Fruit fly (Drosophila melanogaster) whole organism, embryonic: ENCODE results near the gene CG11920.
A peak's percentile ranks its signal among the peaks of the same experiment; 100 is the strongest.

Experiments
- Adf1 ChIP-seq: fragments of 200-800 bp; sonication (Bioruptor generic); IDR thresholded peaks from 2 replicates; pipeline ENCODE4 v1.3.6; 2022; ENCODE audit warnings: missing biosample characterization, missing genetic modification characterization
- Aef1 ChIP-seq: fragments of 200-800 bp; sonication (Bioruptor generic); IDR thresholded peaks from 3 replicates; pipeline ENCODE4 v1.3.6; 2022; ENCODE audit warnings: missing biosample characterization, missing genetic modification characterization
- Atf-2 ChIP-seq: fragments of 200-800 bp; sonication (Bioruptor generic); optimal IDR thresholded peaks from 2 replicates; lab custom pipeline; 2016; ENCODE audit warnings: missing biosample characterization, missing genetic modification characterization
- CG12071 ChIP-seq: fragments of 200-800 bp; sonication (Bioruptor generic); optimal IDR thresholded peaks from 3 replicates; lab custom pipeline; 2018; ENCODE audit warnings: missing biosample characterization, mild to moderate bottlenecking, missing genetic modification characterization
- CG12104 ChIP-seq: fragments of 200-800 bp; sonication (Bioruptor generic); optimal IDR thresholded peaks from 3 replicates; lab custom pipeline; 2016; ENCODE audit warnings: missing biosample characterization, missing genetic modification characterization
- CG1233 ChIP-seq: fragments of 200-800 bp; sonication (Bioruptor generic); optimal IDR thresholded peaks from 4 replicates; lab custom pipeline; 2018; ENCODE audit warnings: missing biosample characterization, mild to moderate bottlenecking, missing genetic modification characterization
- CG12391 ChIP-seq: fragments of 200-800 bp; sonication (Bioruptor generic); optimal IDR thresholded peaks from 3 replicates; lab custom pipeline; 2018; ENCODE audit warnings: missing biosample characterization, mild to moderate bottlenecking, missing genetic modification characterization, moderate library complexity
- CG13123 ChIP-seq: fragments of 200-800 bp; sonication (Bioruptor generic); optimal IDR thresholded peaks from 2 replicates; lab custom pipeline; 2016; ENCODE audit warnings: missing biosample characterization, missing genetic modification characterization
- CG13296 ChIP-seq: fragments of 200-800 bp; sonication (Bioruptor generic); optimal IDR thresholded peaks from 3 replicates; lab custom pipeline; 2018; ENCODE audit warnings: missing biosample characterization, mild to moderate bottlenecking, missing genetic modification characterization
- CG15269 ChIP-seq: fragments of 200-800 bp; sonication (Bioruptor generic); optimal IDR thresholded peaks from 2 replicates; lab custom pipeline; 2018; ENCODE audit warnings: missing biosample characterization, mild to moderate bottlenecking, missing genetic modification characterization, moderate library complexity
- CG1602 ChIP-seq: fragments of 200-800 bp; sonication (Bioruptor generic); optimal IDR thresholded peaks from 3 replicates; lab custom pipeline; 2016; ENCODE audit warnings: missing biosample characterization, missing genetic modification characterization
- CG16779 ChIP-seq: fragments of 200-800 bp; sonication (Bioruptor generic); IDR thresholded peaks from 2 replicates; pipeline ENCODE4 v1.3.6; 2022; ENCODE audit warnings: missing biosample characterization, missing genetic modification characterization
- CG17568 ChIP-seq: fragments of 200-800 bp; sonication (Bioruptor generic); optimal IDR thresholded peaks from 2 replicates; lab custom pipeline; 2018; ENCODE audit warnings: missing biosample characterization, mild to moderate bottlenecking, missing genetic modification characterization, moderate library complexity
- CG18619 ChIP-seq: fragments of 200-800 bp; sonication (Bioruptor generic); optimal IDR thresholded peaks from 3 replicates; lab custom pipeline; 2017; ENCODE audit warnings: missing biosample characterization, mild to moderate bottlenecking, missing genetic modification characterization
- CG2199 ChIP-seq: fragments of 200-800 bp; sonication (Bioruptor generic); IDR thresholded peaks from 3 replicates; pipeline ENCODE4 v1.3.6; 2022; ENCODE audit warnings: missing biosample characterization, missing genetic modification characterization
- CG2712 ChIP-seq: fragments of 200-800 bp; optimal IDR thresholded peaks from 3 replicates; lab custom pipeline; 2019; ENCODE audit warnings: missing biosample characterization, mild to moderate bottlenecking, missing genetic modification characterization, moderate library complexity
- CG8944 ChIP-seq: fragments of 200-800 bp; sonication (Bioruptor generic); optimal IDR thresholded peaks from 3 replicates; lab custom pipeline; 2016; ENCODE audit warnings: missing biosample characterization, missing genetic modification characterization
- CG9215 ChIP-seq: fragments of 200-800 bp; sonication (Bioruptor generic); IDR thresholded peaks from 2 replicates; pipeline ENCODE4 v1.3.6; 2022; ENCODE audit warnings: missing biosample characterization, missing genetic modification characterization
- CG9437 ChIP-seq: fragments of 200-800 bp; sonication (Bioruptor generic); optimal IDR thresholded peaks from 2 replicates; lab custom pipeline; 2018; ENCODE audit warnings: missing biosample characterization, mild to moderate bottlenecking, missing genetic modification characterization
- CG9727 ChIP-seq: fragments of 200-800 bp; sonication (Bioruptor generic); optimal IDR thresholded peaks from 3 replicates; lab custom pipeline; 2017; ENCODE audit warnings: missing biosample characterization, mild to moderate bottlenecking, missing genetic modification characterization
- Fer1 ChIP-seq: fragments of 200-800 bp; sonication (Bioruptor generic); optimal IDR thresholded peaks from 2 replicates; lab custom pipeline; 2017; ENCODE audit warnings: missing biosample characterization, mild to moderate bottlenecking, missing genetic modification characterization
- Hand ChIP-seq: fragments of 200-800 bp; sonication (Bioruptor generic); optimal IDR thresholded peaks from 2 replicates; lab custom pipeline; 2017; ENCODE audit warnings: mild to moderate bottlenecking, missing biosample characterization, missing genetic modification reagents, missing genetic modification characterization
- Kr ChIP-seq: fragments of 200-800 bp; sonication (Bioruptor generic); optimal IDR thresholded peaks from 2 replicates; lab custom pipeline; 2017; ENCODE audit warnings: missing biosample characterization, mild to moderate bottlenecking, missing genetic modification characterization
- MTF-1 ChIP-seq: fragments of 200-800 bp; sonication (Bioruptor generic); optimal IDR thresholded peaks from 2 replicates; lab custom pipeline; 2018; ENCODE audit warnings: missing biosample characterization, mild to moderate bottlenecking, missing genetic modification characterization, borderline replicate concordance
- Nf-YA ChIP-seq: fragments of 200-800 bp; sonication (Bioruptor generic); IDR thresholded peaks from 2 replicates; pipeline ENCODE4 v1.3.6; 2022; ENCODE audit warnings: missing biosample characterization, missing genetic modification characterization
- Ssrp ChIP-seq: fragments of 200-800 bp; sonication (Bioruptor generic); optimal IDR thresholded peaks from 2 replicates; lab custom pipeline; 2018; ENCODE audit warnings: missing biosample characterization, mild to moderate bottlenecking, missing genetic modification characterization, moderate library complexity
- Taf1 ChIP-seq: fragments of 200-800 bp; sonication (Bioruptor generic); IDR thresholded peaks from 2 replicates; pipeline ENCODE4 v1.3.6; 2022; ENCODE audit warnings: missing biosample characterization, missing genetic modification characterization
- ab ChIP-seq: fragments of 200-800 bp; sonication (Bioruptor generic); optimal IDR thresholded peaks from 2 replicates; lab custom pipeline; 2016; ENCODE audit warnings: missing biosample characterization, missing genetic modification characterization
- bsh ChIP-seq, 2 experiments: fragments of 200-800 bp; sonication (Bioruptor generic); optimal IDR thresholded peaks; 2 replicates each; lab custom pipeline; 2017 to 2018; ENCODE audit warnings: mild to moderate bottlenecking in 2 of 2, missing biosample characterization in 2 of 2, missing genetic modification characterization in 2 of 2, moderate library complexity in 1 of 2
- btn ChIP-seq: fragments of 200-800 bp; sonication (Bioruptor generic); optimal IDR thresholded peaks from 2 replicates; lab custom pipeline; 2016; ENCODE audit warnings: missing biosample characterization, missing genetic modification characterization
- chinmo ChIP-seq: fragments of 200-800 bp; sonication (Bioruptor generic); IDR thresholded peaks from 4 replicates; pipeline ENCODE4 v1.3.6; 2022; ENCODE audit warnings: missing biosample characterization, missing genetic modification characterization; ENCODE audit not compliant: partially characterized antibody
- crc ChIP-seq: fragments of 200-800 bp; sonication (Bioruptor generic); optimal IDR thresholded peaks from 2 replicates; lab custom pipeline; 2016; ENCODE audit warnings: missing biosample characterization, missing genetic modification characterization
- dati ChIP-seq: fragments of 200-800 bp; sonication (Bioruptor generic); IDR thresholded peaks from 2 replicates; pipeline ENCODE4 v1.3.6; 2022; ENCODE audit warnings: missing biosample characterization, missing genetic modification characterization
- esg ChIP-seq: fragments of 200-800 bp; sonication (Bioruptor generic); conservative IDR thresholded peaks from 2 replicates; pipeline ENCODE4 v1.3.6; 2022; ENCODE audit warnings: missing biosample characterization, missing genetic modification characterization
- eve ChIP-seq, 2 experiments: fragments of >200 bp; optimal IDR thresholded peaks; 2 replicates each; lab custom pipeline; 2017; ENCODE audit warnings: missing biosample characterization in 2 of 2, missing genetic modification characterization in 2 of 2
- ewg ChIP-seq: fragments of 200-800 bp; sonication (Bioruptor generic); optimal IDR thresholded peaks from 3 replicates; lab custom pipeline; 2017; ENCODE audit warnings: mild to moderate bottlenecking, missing biosample characterization, missing genetic modification reagents, missing genetic modification characterization
- eyg ChIP-seq: fragments of 200-800 bp; sonication (Bioruptor generic); optimal IDR thresholded peaks from 3 replicates; lab custom pipeline; 2016; ENCODE audit warnings: missing biosample characterization, missing genetic modification characterization
- fru ChIP-seq: fragments of >200 bp; optimal IDR thresholded peaks from 2 replicates; lab custom pipeline; 2017
- hkb ChIP-seq, 2 experiments: fragments of 200-800 bp in 1 of 2; fragments of >200 bp in 1 of 2; sonication (Bioruptor generic) in 1 of 2; IDR thresholded peaks in 1 of 2; optimal IDR thresholded peaks in 1 of 2; 2 replicates each; pipeline versions ENCODE4 v1.3.6 to Lab custom; 2017 to 2022; ENCODE audit warnings: missing biosample characterization in 1 of 2, missing genetic modification characterization in 1 of 2
- kah ChIP-seq: fragments of 200-800 bp; sonication (Bioruptor generic); optimal IDR thresholded peaks from 2 replicates; lab custom pipeline; 2018; ENCODE audit warnings: missing biosample characterization, mild to moderate bottlenecking, missing genetic modification characterization
- odd ChIP-seq: fragments of 200-800 bp; sonication (Bioruptor generic); optimal IDR thresholded peaks from 2 replicates; lab custom pipeline; 2017; ENCODE audit warnings: missing biosample characterization, mild to moderate bottlenecking, missing genetic modification characterization
- onecut ChIP-seq: fragments of 200-800 bp; sonication (Bioruptor generic); IDR thresholded peaks from 2 replicates; pipeline ENCODE4 v1.3.6; 2022; ENCODE audit warnings: missing biosample characterization, missing genetic modification characterization
- peb ChIP-seq: fragments of 200-800 bp; sonication (Bioruptor generic); IDR thresholded peaks from 2 replicates; pipeline ENCODE4 v1.3.6; 2022; ENCODE audit warnings: missing biosample characterization, missing genetic modification characterization
- pita ChIP-seq: fragments of 200-800 bp; sonication (Bioruptor generic); optimal IDR thresholded peaks from 2 replicates; lab custom pipeline; 2017; ENCODE audit warnings: missing biosample characterization, mild to moderate bottlenecking, missing genetic modification characterization
- seq ChIP-seq: fragments of 200-800 bp; sonication (Bioruptor generic); IDR thresholded peaks from 2 replicates; pipeline ENCODE4 v1.3.6; 2022; ENCODE audit warnings: missing biosample characterization, missing genetic modification characterization
- sr ChIP-seq: fragments of 200-800 bp; sonication (Bioruptor generic); IDR thresholded peaks from 3 replicates; pipeline ENCODE4 v1.3.6; 2022; ENCODE audit warnings: missing biosample characterization, missing genetic modification characterization
- sug ChIP-seq: fragments of 200-800 bp; optimal IDR thresholded peaks from 2 replicates; lab custom pipeline; 2019; ENCODE audit warnings: missing biosample characterization, mild to moderate bottlenecking, missing genetic modification characterization, moderate library complexity
- tap ChIP-seq: fragments of 200-800 bp; optimal IDR thresholded peaks from 3 replicates; lab custom pipeline; 2019; ENCODE audit warnings: missing biosample characterization, mild to moderate bottlenecking, missing genetic modification characterization, moderate library complexity
- tll ChIP-seq, 2 experiments: fragments of 200-800 bp in 1 of 2; fragments of >200 bp in 1 of 2; sonication (Bioruptor generic) in 1 of 2; optimal IDR thresholded peaks; 2 replicates each; lab custom pipeline; 2017 to 2019; ENCODE audit warnings: missing biosample characterization in 2 of 2, missing genetic modification characterization in 2 of 2, mild to moderate bottlenecking in 1 of 2, moderate library complexity in 1 of 2
- unpg ChIP-seq: fragments of 200-800 bp; sonication (Bioruptor generic); optimal IDR thresholded peaks from 3 replicates; lab custom pipeline; 2018; ENCODE audit warnings: missing biosample characterization, mild to moderate bottlenecking, missing genetic modification characterization, moderate library complexity
- vfl ChIP-seq: fragments of 200-800 bp; sonication (Bioruptor generic); optimal IDR thresholded peaks from 2 replicates; lab custom pipeline; 2016; ENCODE audit warnings: missing biosample characterization, missing genetic modification characterization
- zen2 ChIP-seq: fragments of 200-800 bp; sonication (Bioruptor generic); IDR thresholded peaks from 3 replicates; pipeline ENCODE4 v1.3.6; 2022; ENCODE audit warnings: missing biosample characterization, missing genetic modification characterization; ENCODE audit not compliant: partially characterized antibody

Gene CG11920

DNA sequence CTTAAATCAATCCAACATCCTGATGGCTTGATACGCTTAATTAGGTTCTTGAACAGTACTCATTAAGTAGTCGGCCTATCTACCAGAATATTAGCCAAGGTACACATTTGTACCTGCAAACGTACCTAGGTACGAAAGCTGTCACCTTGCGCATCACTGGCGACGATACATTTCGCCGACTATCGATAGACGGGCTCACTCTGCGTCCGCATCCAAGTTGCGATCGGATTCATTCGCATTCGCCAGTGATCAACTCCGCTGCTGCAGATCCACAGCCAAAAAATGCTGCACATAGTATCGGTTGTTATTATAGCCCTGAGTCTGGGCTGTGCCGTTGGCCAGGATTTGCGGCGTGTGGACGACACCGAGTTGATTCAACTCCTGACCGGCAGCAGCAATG lies 27.2 kb upstream of the CG11920 start, which contains the start of gene CG11790 (continued):
- TF ChIP-seq Hand = no peak
- no peak for TF ChIP-seq Nf-YA (GFP tag; lab: Robert Waterston, UW)
- no peak for TF ChIP-seq CG1233 (GFP tag; lab: Kevin White, UChicago)
- no peak for TF ChIP-seq peb (GFP tag; lab: Robert Waterston, UW)
- no peak for TF ChIP-seq CG9727 (GFP tag; lab: Kevin White, UChicago)
- no peak for TF ChIP-seq ab (GFP tag; lab: Kevin White, UChicago)
- TF ChIP-seq sr = no peak
- TF ChIP-seq seq (GFP tag; lab: Robert Waterston, UW) = no peak
- TF ChIP-seq CG1602 = no peak
- TF ChIP-seq Fer1 (GFP tag; lab: Kevin White, UChicago) = no peak
- TF ChIP-seq CG13296 (GFP tag; lab: Kevin White, UChicago) = peak; percentile 2
- TF ChIP-seq CG2199 = no peak
- no peak for TF ChIP-seq CG8944
- TF ChIP-seq CG9215 (GFP tag; lab: Robert Waterston, UW) = no peak
- no peak for TF ChIP-seq kah (GFP tag; lab: Kevin White, UChicago)
- no peak for TF ChIP-seq Taf1
- TF ChIP-seq Aef1 (GFP tag; lab: Robert Waterston, UW) = no peak
- no peak for TF ChIP-seq Adf1 (GFP tag; lab: Robert Waterston, UW)
- TF ChIP-seq fru (lab: Kevin White, UChicago) = no peak
- no peak for TF ChIP-seq ewg (GFP tag; lab: Kevin White, UChicago)
- TF ChIP-seq eve (GFP tag; optimal IDR thresholded peaks at IDR 0.05; lab: Kevin White, UChicago) = no peak
- no peak for TF ChIP-seq CG9437
- no peak for TF ChIP-seq tap (tag; lab: Kevin White, UChicago)
- no peak for TF ChIP-seq esg (GFP tag; lab: Robert Waterston, UW)
- TF ChIP-seq zen2 = no peak; the same call in 1 of the 3 replicates
- TF ChIP-seq chinmo (GFP tag; lab: Robert Waterston, UW) = 0 out of 4 replicates have a peak, but pooled peaks have one; percentile 42
- no peak for TF ChIP-seq odd (GFP tag; lab: Kevin White, UChicago)
- TF ChIP-seq CG15269 (tag; lab: Kevin White, UChicago) = no peak
- TF ChIP-seq sug = no peak
- no peak for TF ChIP-seq CG18619 (GFP tag; lab: Kevin White, UChicago)
- no peak for TF ChIP-seq Ssrp (tag; lab: Kevin White, UChicago)
- no peak for TF ChIP-seq CG2712 (tag; lab: Kevin White, UChicago)
- no peak for TF ChIP-seq Atf-2 (GFP tag; lab: Kevin White, UChicago)
- TF ChIP-seq onecut (GFP tag; lab: Robert Waterston, UW) = no peak
- TF ChIP-seq pita (GFP tag; lab: Kevin White, UChicago) = no peak
- no peak for TF ChIP-seq tll (GFP tag; optimal IDR thresholded peaks at IDR 0.05; lab: Kevin White, UChicago)
- no peak for TF ChIP-seq MTF-1
- no peak for TF ChIP-seq CG16779
- TF ChIP-seq vfl (GFP tag; lab: Kevin White, UChicago) = no peak
- no peak for TF ChIP-seq bsh (GFP tag; optimal IDR thresholded peaks at IDR 0.05; lab: Kevin White, UChicago)
- no peak for TF ChIP-seq crc (GFP tag; lab: Kevin White, UChicago)
- TF ChIP-seq CG12391 (tag; lab: Kevin White, UChicago) = no peak
- no peak for TF ChIP-seq eyg
- TF ChIP-seq hkb (optimal IDR thresholded peaks at IDR 0.05; lab: Kevin White, UChicago) = no peak
- TF ChIP-seq hkb (GFP tag; IDR thresholded peaks at IDR 0.05; lab: Robert Waterston, UW) = 0 out of 2 replicates have a peak, but pooled peaks have one; percentile 12
- TF ChIP-seq Kr = no peak
- TF ChIP-seq unpg (GFP tag; lab: Kevin White, UChicago) = no peak
- no peak for TF ChIP-seq CG13123
- no peak for TF ChIP-seq CG17568
- TF ChIP-seq CG12104 = no peak
- TF ChIP-seq btn (GFP tag; lab: Kevin White, UChicago) = no peak
- TF ChIP-seq dati (GFP tag; lab: Robert Waterston, UW) = no peak
- TF ChIP-seq CG12071 (GFP tag; lab: Kevin White, UChicago) = no peak
